Fruit fly (Drosophila melanogaster) whole organism: ENCODE results near the gene CG31871.

ENCODE experiments used
- Dll ChIP-seq: fragments of >200 bp; optimal IDR thresholded peaks from 2 replicates; lab custom pipeline; 2017
- psq ChIP-seq: fragments of >200 bp; optimal IDR thresholded peaks from 2 replicates; lab custom pipeline; 2017
- usp ChIP-seq: fragments of >200 bp; optimal IDR thresholded peaks from 2 replicates; lab custom pipeline; 2017; ENCODE audit warnings: missing biosample characterization, missing genetic modification characterization, mixed read lengths

- TF ChIP-seq usp (GFP tag; lab: Kevin White, UChicago) (no peak), psq (no peak), Dll (lab: Kevin White, UChicago) (no peak)
These were observed 21.0 kb downstream of the CG31871 start for dm6 chr2L:10682912-10683311.
